Worm (Caenorhabditis elegans) whole organism, L2 larva: ENCODE results near the gene gldi-3.

Experiments used
- C34F6.9 ChIP-seq: fragments of 150-350 bp; optimal IDR thresholded peaks from 2 replicates; lab custom pipeline; 2014; ENCODE audit warnings: missing biosample characterization, missing genetic modification characterization
- F13H6.1 ChIP-seq: sonication (generic microtip); optimal IDR thresholded peaks from 2 replicates; lab custom pipeline; 2016; ENCODE audit warnings: missing genetic modification characterization, missing compliant biosample characterization
- R02D3.7 ChIP-seq: fragments of 150-350 bp; optimal IDR thresholded peaks from 2 replicates; lab custom pipeline; 2014; ENCODE audit warnings: missing biosample characterization, missing genetic modification characterization
- aly-2 ChIP-seq: fragments of 150-350 bp; optimal IDR thresholded peaks from 2 replicates; lab custom pipeline; 2014; ENCODE audit warnings: missing biosample characterization, missing genetic modification characterization
- ama-1 ChIP-seq: fragments of 150-350 bp; optimal IDR thresholded peaks from 2 replicates; lab custom pipeline; 2018; ENCODE audit warnings: inconsistent platforms
- blmp-1 ChIP-seq: sonication (generic microtip); optimal IDR thresholded peaks from 2 replicates; lab custom pipeline; 2017; ENCODE audit warnings: missing genetic modification characterization, mild to moderate bottlenecking, missing compliant biosample characterization, antibody characterized with exemption, moderate library complexity; ENCODE audit not compliant: insufficient read depth
- ceh-16 ChIP-seq: fragments of 150-350 bp; optimal IDR thresholded peaks from 2 replicates; lab custom pipeline; 2014; ENCODE audit warnings: missing biosample characterization, missing genetic modification characterization
- ceh-82 ChIP-seq: fragments of 150-350 bp; optimal IDR thresholded peaks from 2 replicates; lab custom pipeline; 2014; ENCODE audit warnings: missing biosample characterization, missing genetic modification characterization
- crh-2 ChIP-seq: sonication (generic microtip); optimal IDR thresholded peaks from 2 replicates; lab custom pipeline; 2017; ENCODE audit warnings: missing biosample characterization, missing genetic modification characterization
- dmd-4 ChIP-seq: sonication (generic microtip); optimal IDR thresholded peaks from 2 replicates; lab custom pipeline; 2017; ENCODE audit warnings: missing biosample characterization, missing genetic modification characterization
- elt-3 ChIP-seq: sonication (generic microtip); optimal IDR thresholded peaks from 2 replicates; lab custom pipeline; 2017; ENCODE audit warnings: missing biosample characterization, missing genetic modification characterization
- fos-1 ChIP-seq: fragments of 150-350 bp; optimal IDR thresholded peaks from 2 replicates; lab custom pipeline; 2014; ENCODE audit warnings: missing biosample characterization, missing genetic modification characterization
- gmeb-1 ChIP-seq: fragments of 150-350 bp; optimal IDR thresholded peaks from 2 replicates; lab custom pipeline; 2014; ENCODE audit warnings: missing biosample characterization, missing genetic modification characterization
- lin-13 ChIP-seq: fragments of 150-350 bp; optimal IDR thresholded peaks from 2 replicates; lab custom pipeline; 2014; ENCODE audit warnings: missing biosample characterization, missing genetic modification reagents, missing genetic modification characterization
- lin-39 ChIP-seq: fragments of 150-350 bp; optimal IDR thresholded peaks from 2 replicates; lab custom pipeline; 2014; ENCODE audit warnings: missing biosample characterization, missing genetic modification reagents, missing genetic modification characterization
- lsy-2 ChIP-seq, 2 experiments: fragments of 150-350 bp in 1 of 2; sonication (generic microtip) in 1 of 2; optimal IDR thresholded peaks; 2 replicates each; lab custom pipeline; 2014 to 2017; ENCODE audit warnings: missing biosample characterization in 2 of 2, missing genetic modification characterization in 2 of 2
- mab-5 ChIP-seq: fragments of 150-350 bp; optimal IDR thresholded peaks from 2 replicates; lab custom pipeline; 2014; ENCODE audit warnings: missing biosample characterization, missing genetic modification characterization
- mdl-1 ChIP-seq, 2 experiments: fragments of 150-350 bp in 1 of 2; sonication (generic microtip) in 1 of 2; optimal IDR thresholded peaks; 2 replicates each; lab custom pipeline; 2017; ENCODE audit warnings: missing biosample characterization in 2 of 2, missing genetic modification characterization in 2 of 2
- nhr-10 ChIP-seq: sonication (generic microtip); optimal IDR thresholded peaks from 2 replicates; lab custom pipeline; 2017; ENCODE audit warnings: missing biosample characterization, missing genetic modification characterization
- nhr-11 ChIP-seq: fragments of 150-350 bp; optimal IDR thresholded peaks from 2 replicates; lab custom pipeline; 2014; ENCODE audit warnings: missing biosample characterization, missing genetic modification characterization
- nhr-12 ChIP-seq: fragments of 150-350 bp; optimal IDR thresholded peaks from 2 replicates; lab custom pipeline; 2014; ENCODE audit warnings: missing biosample characterization, missing genetic modification characterization
- nhr-129 ChIP-seq: fragments of 150-350 bp; optimal IDR thresholded peaks from 2 replicates; lab custom pipeline; 2014; ENCODE audit warnings: missing biosample characterization, missing genetic modification characterization
- nhr-21 ChIP-seq: fragments of 150-350 bp; optimal IDR thresholded peaks from 2 replicates; lab custom pipeline; 2014; ENCODE audit warnings: missing biosample characterization, missing genetic modification characterization
- nhr-237 ChIP-seq: fragments of 150-350 bp; optimal IDR thresholded peaks from 2 replicates; lab custom pipeline; 2014; ENCODE audit warnings: missing biosample characterization, missing genetic modification characterization
- nhr-25 ChIP-seq: fragments of 150-350 bp; sonication (generic microtip); optimal IDR thresholded peaks from 3 replicates; lab custom pipeline; 2014; ENCODE audit warnings: missing biosample characterization, missing genetic modification characterization
- nhr-77 ChIP-seq: fragments of 150-350 bp; optimal IDR thresholded peaks from 2 replicates; lab custom pipeline; 2014; ENCODE audit warnings: missing biosample characterization, missing genetic modification characterization
- sem-4 ChIP-seq: fragments of 150-350 bp; optimal IDR thresholded peaks from 2 replicates; lab custom pipeline; 2014; ENCODE audit warnings: missing biosample characterization, missing genetic modification reagents, missing genetic modification characterization
- skn-1 ChIP-seq: sonication (generic microtip); optimal IDR thresholded peaks from 2 replicates; lab custom pipeline; 2017; ENCODE audit warnings: missing biosample characterization, missing genetic modification characterization
- sma-3 ChIP-seq: sonication (generic microtip); optimal IDR thresholded peaks from 2 replicates; lab custom pipeline; 2016; ENCODE audit warnings: missing genetic modification reagents, missing genetic modification characterization, missing compliant biosample characterization
- sma-9 ChIP-seq, 2 experiments: fragments of 150-350 bp in 1 of 2; sonication (generic microtip) in 1 of 2; optimal IDR thresholded peaks; 2 replicates each; lab custom pipeline; 2014 to 2016; ENCODE audit warnings: missing genetic modification characterization in 2 of 2, mild to moderate bottlenecking in 1 of 2, missing biosample characterization in 1 of 2, missing compliant biosample characterization in 1 of 2, missing genetic modification reagents in 1 of 2, moderate library complexity in 1 of 2
- snpc-4 ChIP-seq: fragments of 150-350 bp; optimal IDR thresholded peaks from 2 replicates; lab custom pipeline; 2014; ENCODE audit warnings: missing biosample characterization, missing genetic modification characterization
- unc-39 ChIP-seq: fragments of 150-350 bp; optimal IDR thresholded peaks from 2 replicates; lab custom pipeline; 2014; ENCODE audit warnings: missing biosample characterization, missing genetic modification characterization
- unc-55 ChIP-seq: fragments of 150-350 bp; sonication (generic microtip); optimal IDR thresholded peaks from 3 replicates; lab custom pipeline; 2014; ENCODE audit warnings: missing biosample characterization, missing genetic modification reagents, missing genetic modification characterization
- ztf-1 ChIP-seq: fragments of 200-800 bp; sonication (Bioruptor generic); conservative IDR thresholded peaks from 2 replicates; pipeline ENCODE4 v1.3.6; 2022; ENCODE audit warnings: missing genetic modification characterization, missing compliant biosample characterization
- ztf-11 ChIP-seq: sonication (generic microtip); optimal IDR thresholded peaks from 2 replicates; lab custom pipeline; 2017; ENCODE audit warnings: missing biosample characterization, missing genetic modification characterization

The gldi-3 gene

ce11 chrII:9246648-9247047 lies 33.2 kb downstream of the gldi-3 start, which contains the start of gene T26C5.5:
Gene T26C5.5 (minus strand): TSS chrII:9246748.
- TF ChIP-seq nhr-237 (tag; lab: Kevin White, UChicago) = no peak
- TF ChIP-seq nhr-21 = no peak
- no peak for TF ChIP-seq nhr-12 (tag; lab: Kevin White, UChicago)
- no peak for TF ChIP-seq ztf-1 (GFP tag; lab: Robert Waterston, UW)
- TF ChIP-seq unc-55 = no peak
- no peak for TF ChIP-seq ama-1 (lab: Kevin White, UChicago)
- TF ChIP-seq F13H6.1 = no peak
- TF ChIP-seq sma-9 (GFP tag; optimal IDR thresholded peaks at IDR 0.05; lab: Kevin White, UChicago) = no peak
- TF ChIP-seq sma-9 (tag; optimal IDR thresholded peaks at IDR 0.05; lab: Kevin White, UChicago) = no peak
- TF ChIP-seq sem-4 = no peak
- TF ChIP-seq elt-3 (tag; lab: Kevin White, UChicago) = no peak
- no peak for TF ChIP-seq ceh-16 (tag; lab: Kevin White, UChicago)
- no peak for TF ChIP-seq C34F6.9 (tag; lab: Kevin White, UChicago)
- TF ChIP-seq mdl-1 (tag; optimal IDR thresholded peaks at IDR 0.05; lab: Kevin White, UChicago) = no peak
- no peak for TF ChIP-seq sma-3 (GFP tag; lab: Kevin White, UChicago)
- no peak for TF ChIP-seq blmp-1
- no peak for TF ChIP-seq dmd-4 (tag; lab: Kevin White, UChicago)
- no peak for TF ChIP-seq nhr-77 (tag; lab: Kevin White, UChicago)

ce11 chrII:9242804-9243203 lies 37.1 kb downstream of the gldi-3 start:
- TF ChIP-seq R02D3.7 (tag; lab: Kevin White, UChicago) (peak; percentile 91), snpc-4 (tag; lab: Kevin White, UChicago) (peak; percentile 5), fos-1 (tag; lab: Kevin White, UChicago) (peak; percentile 5), nhr-11 (tag; lab: Kevin White, UChicago) (no peak), ceh-16 (tag; lab: Kevin White, UChicago) (no peak), ama-1 (lab: Kevin White, UChicago) (peak; percentile 9), sma-9 (GFP tag; optimal IDR thresholded peaks at IDR 0.05; lab: Kevin White, UChicago) (no peak), sma-9 (tag; optimal IDR thresholded peaks at IDR 0.05; lab: Kevin White, UChicago) (no peak), nhr-10 (tag; lab: Kevin White, UChicago) (no peak), nhr-21 (peak; percentile 31), gmeb-1 (tag; lab: Kevin White, UChicago) (peak; percentile 84), C34F6.9 (tag; lab: Kevin White, UChicago) (peak; percentile 63), mab-5 (tag; lab: Kevin White, UChicago) (peak; percentile 32), nhr-129 (peak; percentile 59), lin-13 (peak; percentile 35), mdl-1 (tag; optimal IDR thresholded peaks at IDR 0.05; lab: Kevin White, UChicago) (no peak), crh-2 (tag; lab: Kevin White, UChicago) (peak; percentile 65), sem-4 (peak; percentile 30), skn-1 (no peak), lsy-2 (tag; optimal IDR thresholded peaks at IDR 0.05; lab: Kevin White, UChicago) (peak in 1 of 2 experiments; percentile 78), nhr-25 (tag; lab: Kevin White, UChicago) (peak; percentile 46)

ce11 chrII:9241610-9242009 lies 38.3 kb downstream of the gldi-3 start:
- TF ChIP-seq gmeb-1 (tag; lab: Kevin White, UChicago) = no peak
- TF ChIP-seq nhr-21 = peak; percentile 22

- TF ChIP-seq nhr-21 = no peak
Measured at ce11 chrII:9237719-9238118, 42.2 kb downstream of the gldi-3 start.

- TF ChIP-seq crh-2 (tag; lab: Kevin White, UChicago) (no peak), sma-3 (GFP tag; lab: Kevin White, UChicago) (no peak), unc-39 (tag; lab: Kevin White, UChicago) (no peak), lin-13 (no peak), ztf-11 (no peak), skn-1 (no peak), ceh-82 (no peak), nhr-11 (tag; lab: Kevin White, UChicago) (no peak), aly-2 (tag; lab: Kevin White, UChicago) (no peak), C34F6.9 (tag; lab: Kevin White, UChicago) (no peak), lin-39 (tag; lab: Kevin White, UChicago) (no peak)
Measured at ce11 chrII:9236972-9237371, 42.9 kb downstream of the gldi-3 start.
